Worm (Caenorhabditis elegans): ENCODE data around the gene zyg-9.

Gene zyg-9

ce11 chrII:8506759-8507158 is 49.1 kb downstream of the zyg-9 start:
- TF ChIP-seq snpc-4 (tag; optimal IDR thresholded peaks at IDR 0.05) (no peak), elt-3 (tag; optimal IDR thresholded peaks at IDR 0.05) (no peak), ceh-43 (GFP tag; optimal IDR thresholded peaks at IDR 0.05) (no peak)

- no peak for TF ChIP-seq bed-3 (GFP tag; optimal IDR thresholded peaks at IDR 0.05)
- TF ChIP-seq drap-1 (GFP tag; optimal IDR thresholded peaks at IDR 0.05), result no peak
- no peak for TF ChIP-seq nhr-76 (tag; optimal IDR thresholded peaks at IDR 0.05)
- TF ChIP-seq unc-120 (tag; optimal IDR thresholded peaks at IDR 0.05; ENCODE audit: poor library complexity, severe bottlenecking), result no peak
- TF ChIP-seq ceh-39 (tag; optimal IDR thresholded peaks at IDR 0.05), result no peak
- no peak for TF ChIP-seq unc-39 (tag; optimal IDR thresholded peaks at IDR 0.05)
- TF ChIP-seq pha-4 (tag; optimal IDR thresholded peaks at IDR 0.05), result no peak
- no peak for TF ChIP-seq ztf-11 (tag; optimal IDR thresholded peaks at IDR 0.05)
- TF ChIP-seq sptf-1 (tag; optimal IDR thresholded peaks at IDR 0.05), result no peak
- TF ChIP-seq mep-1 (tag; optimal IDR thresholded peaks at IDR 0.05), result no peak
- TF ChIP-seq lin-13 (tag; optimal IDR thresholded peaks at IDR 0.05), result no peak
Observed at ce11 chrII:8508956-8509355, 51.3 kb downstream of the zyg-9 start, which contains the start of gene T13H5.1. TSS of gene T13H5.1 (minus strand) at chrII:8509056.

All from whole organism, mixed stage, embryonic.